Worm (Caenorhabditis elegans): ENCODE results near the gene Y57A10A.31.

DNA sequence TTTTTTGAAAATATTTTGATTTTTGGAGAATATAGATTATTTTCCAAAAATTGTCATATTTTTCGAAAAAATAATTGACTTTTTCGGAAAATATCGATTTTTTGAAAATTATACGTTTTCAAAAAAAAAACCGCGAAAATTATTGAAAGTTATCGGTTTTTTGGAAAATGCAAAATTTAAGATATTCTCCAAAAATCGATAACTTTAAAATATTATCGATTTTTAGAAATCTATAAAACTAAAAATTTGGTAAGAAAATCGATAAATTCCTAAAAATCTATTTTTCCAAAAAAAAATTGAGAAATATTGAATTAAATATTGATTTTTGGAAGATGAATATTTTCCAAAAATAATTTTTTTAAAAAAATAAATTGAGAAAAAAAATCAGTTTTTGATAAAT lies 32.1 kb upstream of the Y57A10A.31 start:
- no peak for TF ChIP-seq cog-1 (tag; optimal IDR thresholded peaks at IDR 0.05)
- TF ChIP-seq flt-1 (GFP tag; IDR thresholded peaks at IDR 0.05), result no peak
- no peak for TF ChIP-seq ztf-23 (GFP tag; IDR thresholded peaks at IDR 0.05)
- no peak for TF ChIP-seq med-1 (GFP tag; optimal IDR thresholded peaks at IDR 0.05; ENCODE audit: insufficient read depth)
- TF ChIP-seq ztf-29 (GFP tag; IDR thresholded peaks at IDR 0.05), result no peak
- 0 out of 2 replicates have a peak, but pooled peaks have one; percentile 8 for TF ChIP-seq T22C8.4 (GFP tag; IDR thresholded peaks at IDR 0.05)
- TF ChIP-seq tab-1 (GFP tag; IDR thresholded peaks at IDR 0.05), result no peak
- no peak for TF ChIP-seq klf-2 (GFP tag; conservative IDR thresholded peaks at IDR 0.05)
- no peak for TF ChIP-seq ref-1 (GFP tag; conservative IDR thresholded peaks at IDR 0.05)

Measured in whole organism, midembryonic.